Fruit fly (Drosophila melanogaster) whole organism, prepupa: ENCODE results near the gene CG12522.
A peak's percentile ranks its signal among the peaks of the same experiment; 100 is the strongest.

Experiments used
- Blimp-1 ChIP-seq: fragments of 200-800 bp; sonication (Bioruptor generic); optimal IDR thresholded peaks from 3 replicates; lab custom pipeline; 2017; ENCODE audit warnings: missing biosample characterization, missing genetic modification characterization, mild to moderate bottlenecking, moderate library complexity, missing genetic modification reagents
- CG11294 ChIP-seq: fragments of 200-800 bp; sonication (Bioruptor generic); IDR thresholded peaks from 2 replicates; pipeline ENCODE4 v1.3.6; 2022; ENCODE audit warnings: missing biosample characterization, missing genetic modification characterization
- CG15336 ChIP-seq: fragments of 200-800 bp; sonication (Bioruptor generic); IDR thresholded peaks from 2 replicates; pipeline ENCODE4 v1.3.6; 2022; ENCODE audit warnings: missing biosample characterization, missing genetic modification characterization
- CG16779 ChIP-seq: fragments of 200-800 bp; sonication (Bioruptor generic); optimal IDR thresholded peaks from 3 replicates; lab custom pipeline; 2017; ENCODE audit warnings: missing biosample characterization, mild to moderate bottlenecking, missing genetic modification characterization
- Eip93F ChIP-seq: fragments of 200-800 bp; sonication (Bioruptor generic); optimal IDR thresholded peaks from 2 replicates; lab custom pipeline; 2016; ENCODE audit warnings: missing biosample characterization, mild to moderate bottlenecking, missing genetic modification characterization
- Hr4 ChIP-seq: fragments of 200-800 bp; sonication (Bioruptor generic); optimal IDR thresholded peaks from 3 replicates; lab custom pipeline; 2016; ENCODE audit warnings: missing biosample characterization, missing genetic modification characterization
- Sox15 ChIP-seq: fragments of 200-800 bp; sonication (Bioruptor generic); optimal IDR thresholded peaks from 3 replicates; lab custom pipeline; 2016; ENCODE audit warnings: missing biosample characterization, missing genetic modification characterization
- cyc ChIP-seq: fragments of 200-800 bp; sonication (Bioruptor generic); optimal IDR thresholded peaks from 3 replicates; lab custom pipeline; 2016; ENCODE audit warnings: missing biosample characterization, missing genetic modification characterization
- dac ChIP-seq: fragments of 200-800 bp; sonication (Bioruptor generic); optimal IDR thresholded peaks from 2 replicates; lab custom pipeline; 2017; ENCODE audit warnings: missing biosample characterization, mild to moderate bottlenecking, missing genetic modification characterization
- eg ChIP-seq: fragments of 200-800 bp; sonication (Bioruptor generic); IDR thresholded peaks from 3 replicates; pipeline ENCODE4 v1.3.6; 2022; ENCODE audit warnings: missing biosample characterization, missing genetic modification characterization
- esn ChIP-seq: fragments of 200-800 bp; sonication (Bioruptor generic); optimal IDR thresholded peaks from 2 replicates; lab custom pipeline; 2016; ENCODE audit warnings: missing biosample characterization, mild to moderate bottlenecking, missing genetic modification characterization, moderate library complexity
- topi ChIP-seq: fragments of 200-800 bp; sonication (Bioruptor generic); optimal IDR thresholded peaks from 3 replicates; lab custom pipeline; 2016; ENCODE audit warnings: missing biosample characterization, missing genetic modification characterization

DNA sequence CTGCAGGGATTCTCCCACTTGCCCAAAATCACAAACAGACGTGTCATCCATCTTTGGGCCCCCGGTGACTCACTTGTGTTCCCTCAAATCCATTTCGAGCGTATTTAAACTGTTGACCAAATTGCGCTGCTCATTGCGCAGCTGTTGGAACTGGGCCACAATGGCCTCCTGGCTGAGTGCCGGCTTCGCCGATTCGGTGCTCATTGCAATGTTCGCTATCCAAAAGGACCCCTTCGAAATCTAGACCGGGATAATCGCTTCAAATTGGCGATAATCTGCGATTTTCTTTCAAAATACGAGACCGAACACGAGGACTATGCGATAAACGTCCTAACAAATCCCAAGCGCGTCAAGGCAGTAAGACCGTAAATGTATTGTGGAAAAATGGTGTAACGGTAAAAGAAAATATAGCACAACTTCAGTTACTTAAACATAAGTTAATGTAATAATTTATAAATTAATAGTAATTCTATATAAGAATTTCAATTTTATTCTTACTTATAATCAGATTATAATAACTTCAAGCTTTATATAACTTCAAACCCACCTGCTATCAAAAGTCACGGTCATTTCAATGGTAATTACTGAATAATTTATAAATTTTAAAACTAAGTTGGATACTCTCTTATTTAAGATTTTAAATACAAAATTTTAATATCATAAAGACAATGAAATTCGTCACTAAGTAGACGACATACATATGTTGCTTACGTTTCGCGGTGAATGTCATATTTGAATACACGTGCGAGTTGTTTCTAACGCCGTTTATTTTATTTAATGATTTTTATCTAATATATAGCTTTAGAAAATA, 33.8 kb upstream of the CG12522 start, which contains the start of the genes Pfdn2 and Noc1:
- TF ChIP-seq CG15336 (GFP tag; lab: Robert Waterston, UW) (0 out of 2 replicates have a peak, but pooled peaks have one; percentile 7), Eip93F (no peak), Sox15 (GFP tag; lab: Kevin White, UChicago) (no peak), dac (no peak), topi (GFP tag; lab: Kevin White, UChicago) (no peak), eg (no peak), Blimp-1 (GFP tag; lab: Kevin White, UChicago) (no peak), esn (GFP tag; lab: Kevin White, UChicago) (peak; percentile 62), cyc (GFP tag; lab: Kevin White, UChicago) (no peak), CG11294 (GFP tag; lab: Robert Waterston, UW) (peak; percentile 50; the same call in 1 of the 2 replicates), CG16779 (tag; lab: Kevin White, UChicago) (no peak), Hr4 (GFP tag; lab: Kevin White, UChicago) (no peak)
